In genomic region chrIII:3192464-3192863, ce11 we compare ENCODE assay signal across 2 worm cellular contexts.
A peak's percentile ranks its signal among the peaks of the same experiment; 100 is the strongest.
TF ChIP-seq lines count a peak whose summit lies in the region.

No protein-coding gene starts in this region.

TF ChIP-seq in whole organism, L4 larva, 104 proteins besides CTCF, POLR2A, EP300 and RAD21:
- peak; percentile 40 for TF ChIP-seq lin-38 (GFP tag; IDR thresholded peaks at IDR 0.05; lab: Robert Waterston, UW)
- TF ChIP-seq egl-43 (GFP tag; IDR thresholded peaks at IDR 0.05; lab: Robert Waterston, UW), result 0 out of 2 replicates have a peak, but pooled peaks have one; percentile 57
- TF ChIP-seq madf-5 (GFP tag; IDR thresholded peaks at IDR 0.05; lab: Robert Waterston, UW), result 0 out of 4 replicates have a peak, but pooled peaks of 1 of the 2 experiments have one; percentile 10
- 0 out of 2 replicates have a peak, but pooled peaks have one; percentile 22 for TF ChIP-seq lim-7 (GFP tag; IDR thresholded peaks at IDR 0.05; lab: Robert Waterston, UW)
- TF ChIP-seq arid-1 (GFP tag; conservative IDR thresholded peaks at IDR 0.05; lab: Robert Waterston, UW), result 0 out of 2 replicates have a peak, but pooled peaks have one; percentile 39
TF ChIP-seq in whole organism, L4 larva: peak in this region for 5; not testable (repeated sequence) for 99.

TF ChIP-seq in whole organism, young adult, 124 proteins besides CTCF, POLR2A, EP300 and RAD21:
- TF ChIP-seq rcor-1 (GFP tag; IDR thresholded peaks at IDR 0.05; lab: Robert Waterston, UW) (0 out of 2 replicates have a peak, but pooled peaks have one; percentile 13), madf-6 (GFP tag; IDR thresholded peaks at IDR 0.05; lab: Robert Waterston, UW) (peak; percentile 22; the same call in 1 of the 2 replicates), lin-26 (GFP tag; IDR thresholded peaks at IDR 0.05; lab: Robert Waterston, UW) (peak; percentile 57; the same call in 1 of the 2 replicates), hmg-1.2 (GFP tag; IDR thresholded peaks at IDR 0.05; lab: Robert Waterston, UW) (0 out of 2 replicates have a peak, but pooled peaks have one; percentile 7), attf-6 (GFP tag; IDR thresholded peaks at IDR 0.05; lab: Robert Waterston, UW) (0 out of 2 replicates have a peak, but pooled peaks have one; percentile 59), D2030.7 (GFP tag; IDR thresholded peaks at IDR 0.05; lab: Robert Waterston, UW) (0 out of 2 replicates have a peak, but pooled peaks have one; percentile 14)
TF ChIP-seq in whole organism, young adult: peak in this region for 6; not testable (repeated sequence) for 118.
